Worm (Caenorhabditis elegans) whole organism, young adult: Measurements from ENCODE around the gene chpf-1.

ENCODE experiments used
- F37B4.10 ChIP-seq: fragments of 200-800 bp; sonication (Bioruptor generic); IDR thresholded peaks from 2 replicates; pipeline ENCODE4 v1.3.6; 2022; ENCODE audit warnings: missing genetic modification characterization, missing compliant biosample characterization
- akir-1 ChIP-seq: fragments of 200-800 bp; sonication (Bioruptor generic); optimal IDR thresholded peaks from 2 replicates; lab custom pipeline; 2018; ENCODE audit warnings: mild to moderate bottlenecking, missing genetic modification characterization, moderate library complexity, missing compliant biosample characterization
- ama-1 ChIP-seq, 3 experiments: fragments of 150-350 bp in 1 of 3; sonication (generic microtip) in 2 of 3; optimal IDR thresholded peaks; 2 replicates each; lab custom pipeline; 2014 to 2018; ENCODE audit warnings: missing biosample characterization in 2 of 3, missing genetic modification characterization in 2 of 3, missing genetic modification reagents in 2 of 3
- ceh-58 ChIP-seq: fragments of 200-800 bp; sonication (Bioruptor generic); IDR thresholded peaks from 2 replicates; pipeline ENCODE4 v1.3.6; 2022; ENCODE audit warnings: missing genetic modification characterization, missing compliant biosample characterization
- ceh-91 ChIP-seq: fragments of 200-800 bp; sonication (Bioruptor generic); IDR thresholded peaks from 2 replicates; pipeline ENCODE4 v1.3.6; 2022; ENCODE audit warnings: missing genetic modification reagents, missing genetic modification characterization, missing compliant biosample characterization
- chd-7 ChIP-seq: sonication (generic microtip); optimal IDR thresholded peaks from 2 replicates; lab custom pipeline; 2016; ENCODE audit warnings: mild to moderate bottlenecking, missing genetic modification characterization, moderate library complexity, missing compliant biosample characterization
- ekl-4 ChIP-seq: fragments of 200-800 bp; sonication (Bioruptor generic); IDR thresholded peaks from 2 replicates; pipeline ENCODE4 v1.3.6; 2022; ENCODE audit warnings: missing genetic modification reagents, missing genetic modification characterization, missing compliant biosample characterization
- let-526 ChIP-seq: fragments of 200-800 bp; sonication (Bioruptor generic); IDR thresholded peaks from 2 replicates; pipeline ENCODE4 v1.3.6; 2022; ENCODE audit warnings: missing genetic modification reagents, missing genetic modification characterization, missing compliant biosample characterization
- pbrm-1 ChIP-seq: fragments of 200-800 bp; sonication (Bioruptor generic); IDR thresholded peaks from 2 replicates; pipeline ENCODE4 v1.3.6; 2022; ENCODE audit warnings: missing genetic modification reagents, missing genetic modification characterization, missing compliant biosample characterization
- pha-4 ChIP-seq: fragments of 150-350 bp; sonication (generic microtip); optimal IDR thresholded peaks from 2 replicates; lab custom pipeline; 2014; ENCODE audit warnings: missing biosample characterization, missing genetic modification reagents, missing genetic modification characterization
- snpc-4 ChIP-seq, 5 experiments: fragments of 150-350 bp in 1 of 5; sonication (generic microtip) in 4 of 5; optimal IDR thresholded peaks; 2 replicates each; lab custom pipeline; 2014 to 2018; ENCODE audit warnings: missing genetic modification characterization in 5 of 5, missing biosample characterization in 3 of 5, antibody characterized with exemption in 2 of 5, mild to moderate bottlenecking in 2 of 5, missing compliant biosample characterization in 2 of 5, missing genotype in 2 of 5, moderate library complexity in 2 of 5, missing genetic modification reagents in 1 of 5
- somi-1 ChIP-seq: fragments of 200-800 bp; sonication (Bioruptor generic); optimal IDR thresholded peaks from 2 replicates; lab custom pipeline; 2018; ENCODE audit warnings: mild to moderate bottlenecking, missing genetic modification characterization, missing compliant biosample characterization
- unc-62 ChIP-seq: fragments of 150-350 bp; optimal IDR thresholded peaks from 2 replicates; lab custom pipeline; 2014; ENCODE audit warnings: missing biosample characterization, missing genetic modification reagents, missing genetic modification characterization

DNA sequence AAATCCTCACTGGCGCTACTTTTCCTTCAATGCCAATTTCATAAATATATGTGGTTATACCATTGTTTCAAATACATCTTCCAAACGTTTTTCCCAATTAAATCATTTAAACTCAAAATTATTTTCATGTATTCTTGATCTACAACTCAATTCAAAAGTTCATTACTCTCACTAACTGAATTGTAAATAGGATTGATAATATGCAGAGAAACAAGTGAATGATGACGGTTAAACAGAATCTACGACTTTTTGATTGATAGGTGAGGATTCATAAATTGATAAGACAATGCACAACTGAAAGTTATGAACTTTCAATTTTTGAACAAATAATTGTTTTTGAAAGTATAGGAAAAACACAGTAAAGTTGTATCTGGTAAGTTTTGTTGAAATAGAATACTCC is 12.0 kb downstream of the chpf-1 start:
- TF ChIP-seq let-526 (GFP tag; lab: Robert Waterston, UW) (no peak), chd-7 (tag; lab: Kevin White, UChicago) (no peak), pha-4 (no peak), unc-62 (GFP tag; lab: Kevin White, UChicago) (no peak), akir-1 (GFP tag; lab: Kevin White, UChicago) (no peak), ekl-4 (GFP tag; lab: Robert Waterston, UW) (no peak), ceh-58 (GFP tag; lab: Robert Waterston, UW) (no peak), somi-1 (GFP tag; lab: Kevin White, UChicago) (no peak), F37B4.10 (GFP tag; lab: Robert Waterston, UW) (no peak), ama-1 (optimal IDR thresholded peaks at IDR 0.05; lab: Kevin White, UChicago) (no peak), ama-1 (GFP tag; optimal IDR thresholded peaks at IDR 0.05; lab: Kevin White, UChicago) (no peak), ceh-91 (GFP tag; lab: Robert Waterston, UW) (no peak), pbrm-1 (GFP tag; lab: Robert Waterston, UW) (no peak), snpc-4 (GFP tag; optimal IDR thresholded peaks at IDR 0.05; lab: Kevin White, UChicago) (no peak), snpc-4 (tag; optimal IDR thresholded peaks at IDR 0.05; lab: Kevin White, UChicago) (no peak)
